Worm (Caenorhabditis elegans): ENCODE results near the gene F32D1.3.

DNA sequence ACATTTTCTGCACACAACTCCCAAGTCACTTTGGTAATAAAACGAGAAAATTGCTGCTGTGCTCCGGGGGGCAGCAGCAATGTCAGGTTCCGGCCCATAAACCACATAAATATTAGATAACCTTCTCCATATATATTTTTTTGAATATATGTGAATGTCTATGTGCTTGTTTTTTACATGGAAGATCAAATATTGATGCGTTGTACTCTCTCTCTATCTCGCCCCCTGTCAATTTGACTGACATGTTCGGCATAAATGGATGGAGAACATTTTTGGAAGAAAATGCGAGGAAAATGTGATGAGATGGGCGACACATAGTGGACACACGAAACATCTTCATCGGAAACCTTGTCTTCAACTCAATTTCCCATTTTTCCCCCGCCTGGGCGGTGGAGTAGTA lies 1.4 kb downstream of the F32D1.3 start:
- no peak for TF ChIP-seq him-1 (tag; optimal IDR thresholded peaks at IDR 0.05)
- no peak for TF ChIP-seq dao-5 (tag; optimal IDR thresholded peaks at IDR 0.05)
